Worm (Caenorhabditis elegans): Measurements from ENCODE around the gene rps-13.

- TF ChIP-seq nhr-28 (tag; optimal IDR thresholded peaks at IDR 0.05) (no peak), ces-1 (GFP tag; optimal IDR thresholded peaks at IDR 0.05) (no peak), nhr-25 (tag; optimal IDR thresholded peaks at IDR 0.05; ENCODE audit: borderline replicate concordance, insufficient read depth) (no peak), unc-62 (GFP tag; optimal IDR thresholded peaks at IDR 0.05 in 1 of 2) (no peak), unc-62 (tag; optimal IDR thresholded peaks at IDR 0.05) (no peak), fkh-10 (GFP tag; optimal IDR thresholded peaks at IDR 0.05) (no peak), lin-39 (tag; optimal IDR thresholded peaks at IDR 0.05) (no peak), nhr-11 (tag; optimal IDR thresholded peaks at IDR 0.05) (no peak), Y48G9A.11 (GFP tag; IDR thresholded peaks at IDR 0.05) (no peak), ama-1 (optimal IDR thresholded peaks at IDR 0.05) (no peak), mep-1 (tag; optimal IDR thresholded peaks at IDR 0.05) (no peak), pha-4 (GFP tag; IDR thresholded peaks at IDR 0.05) (no peak), pha-4 (tag; optimal IDR thresholded peaks at IDR 0.05) (no peak), T20F7.1 (GFP tag; optimal IDR thresholded peaks at IDR 0.05) (no peak), zip-2 (tag; optimal IDR thresholded peaks at IDR 0.05) (no peak)
Measured at ce11 chrIII:6406829-6407228, 32.0 kb upstream of the rps-13 start, which contains the start of gene let-756.
